Worm (Caenorhabditis elegans): ENCODE measurements around the gene hrg-3.
A peak's percentile ranks its signal among the peaks of the same experiment; 100 is the strongest.

hrg-3 gene

DNA sequence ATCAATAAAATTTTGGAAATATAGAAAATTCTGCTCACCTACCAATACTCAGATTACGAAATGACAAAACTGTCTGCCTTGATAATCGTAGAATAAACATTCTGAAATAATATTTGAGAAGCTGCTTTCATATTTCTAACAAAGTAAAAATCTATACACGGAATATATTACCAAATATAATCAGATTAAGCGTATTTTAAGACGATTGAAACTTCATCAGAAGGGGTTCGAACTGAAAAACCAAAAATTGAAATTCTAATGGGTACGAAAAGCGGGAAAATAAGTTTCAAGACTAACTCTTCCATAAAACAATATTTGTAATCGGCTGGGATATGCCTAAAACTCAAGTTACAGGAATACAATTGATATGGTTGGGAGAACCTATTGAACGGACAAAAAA is 23.1 kb downstream of the hrg-3 start, which contains the start of gene F46B6.4:
TSS of gene F46B6.4 (minus strand) at position 101 of the 400 bp plus-strand sequence.
- TF ChIP-seq zip-4 (GFP tag; optimal IDR thresholded peaks at IDR 0.05) (no peak), dpl-1 (GFP tag; optimal IDR thresholded peaks at IDR 0.05) (no peak), tbx-2 (tag; optimal IDR thresholded peaks at IDR 0.05) (no peak), elt-2 (tag; optimal IDR thresholded peaks at IDR 0.05) (no peak), egl-27 (tag; optimal IDR thresholded peaks at IDR 0.05) (no peak), xbp-1 (tag; optimal IDR thresholded peaks at IDR 0.05) (no peak), lin-39 (tag; optimal IDR thresholded peaks at IDR 0.05) (no peak), snpc-4 (tag; optimal IDR thresholded peaks at IDR 0.05) (no peak)

DNA sequence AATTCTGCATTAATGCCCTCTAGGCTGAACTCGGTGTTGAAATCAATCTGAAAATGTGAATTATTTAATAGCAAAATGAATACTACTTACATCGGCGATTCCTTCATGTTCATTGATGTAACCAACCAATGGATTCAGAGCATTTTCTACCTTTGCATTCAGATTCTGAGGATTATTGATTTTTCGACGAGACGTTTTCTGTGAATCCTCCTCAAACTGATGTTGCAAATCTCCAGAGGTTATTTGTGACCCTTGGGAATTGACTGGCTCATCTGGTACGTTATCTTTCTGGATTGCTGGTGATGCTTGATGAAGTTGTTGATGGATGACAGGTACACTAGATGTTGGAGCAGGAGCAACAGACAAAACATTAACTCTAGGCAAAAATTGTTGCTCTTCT is 25.8 kb downstream of the hrg-3 start:
- TF ChIP-seq nhr-76 (tag; optimal IDR thresholded peaks at IDR 0.05) (no peak), lin-13 (GFP tag; optimal IDR thresholded peaks at IDR 0.05) (no peak), sox-4 (tag; optimal IDR thresholded peaks at IDR 0.05) (no peak), mdl-1 (tag; optimal IDR thresholded peaks at IDR 0.05) (no peak), ceh-88 (GFP tag; IDR thresholded peaks at IDR 0.05) (no peak), F16B12.6 (tag; optimal IDR thresholded peaks at IDR 0.05) (no peak), blmp-1 (tag; optimal IDR thresholded peaks at IDR 0.05) (no peak), unc-130 (tag; optimal IDR thresholded peaks at IDR 0.05) (no peak), lin-39 (tag; optimal IDR thresholded peaks at IDR 0.05) (no peak)

DNA sequence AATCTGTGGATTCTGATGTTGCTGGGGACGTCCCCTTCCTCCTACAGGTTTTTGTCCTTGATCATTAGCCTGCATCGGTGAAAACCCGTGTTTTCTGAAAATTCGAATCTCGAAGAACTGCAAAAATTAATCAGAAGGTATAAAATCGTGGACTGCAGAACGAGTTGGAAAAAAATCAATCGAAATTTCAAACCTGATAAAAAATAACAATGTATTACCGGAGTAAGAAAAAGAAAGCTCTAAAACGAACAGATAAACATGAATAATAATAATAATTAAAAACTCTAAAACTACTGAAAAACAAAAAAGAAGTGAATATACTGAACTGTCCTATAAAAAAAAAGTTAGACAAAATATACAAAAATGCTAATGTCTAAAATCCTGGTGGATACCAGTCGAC is 26.7 kb downstream of the hrg-3 start, which contains the start of gene F46B6.5:
TSS of gene F46B6.5 (minus strand) at position 101 of the 400 bp plus-strand sequence.
- TF ChIP-seq ces-1 (GFP tag; optimal IDR thresholded peaks at IDR 0.05): no peak
- TF ChIP-seq ceh-90 (tag; optimal IDR thresholded peaks at IDR 0.05): no peak
- TF ChIP-seq sox-4 (tag; optimal IDR thresholded peaks at IDR 0.05): no peak
- no peak for TF ChIP-seq isw-1 (GFP tag; IDR thresholded peaks at IDR 0.05)
- no peak for TF ChIP-seq ztf-4 (tag; optimal IDR thresholded peaks at IDR 0.05)
- no peak for TF ChIP-seq C04F5.9 (tag; optimal IDR thresholded peaks at IDR 0.05)
- TF ChIP-seq unc-86 (tag; optimal IDR thresholded peaks at IDR 0.05): no peak
- TF ChIP-seq nhr-12 (tag; optimal IDR thresholded peaks at IDR 0.05): no peak
- TF ChIP-seq ztf-11 (tag; optimal IDR thresholded peaks at IDR 0.05): no peak
- TF ChIP-seq nhr-20 (tag; optimal IDR thresholded peaks at IDR 0.05): no peak
- no peak for TF ChIP-seq ceh-82 (tag; optimal IDR thresholded peaks at IDR 0.05)
- no peak for TF ChIP-seq nhr-84 (tag; optimal IDR thresholded peaks at IDR 0.05)
- TF ChIP-seq ets-5 (GFP tag; IDR thresholded peaks at IDR 0.05): no peak
- no peak for TF ChIP-seq pag-3 (tag; optimal IDR thresholded peaks at IDR 0.05; ENCODE audit: borderline replicate concordance, insufficient read depth)
- TF ChIP-seq swsn-7 (tag; optimal IDR thresholded peaks at IDR 0.05): no peak
- TF ChIP-seq tlp-1 (tag; optimal IDR thresholded peaks at IDR 0.05): no peak

DNA sequence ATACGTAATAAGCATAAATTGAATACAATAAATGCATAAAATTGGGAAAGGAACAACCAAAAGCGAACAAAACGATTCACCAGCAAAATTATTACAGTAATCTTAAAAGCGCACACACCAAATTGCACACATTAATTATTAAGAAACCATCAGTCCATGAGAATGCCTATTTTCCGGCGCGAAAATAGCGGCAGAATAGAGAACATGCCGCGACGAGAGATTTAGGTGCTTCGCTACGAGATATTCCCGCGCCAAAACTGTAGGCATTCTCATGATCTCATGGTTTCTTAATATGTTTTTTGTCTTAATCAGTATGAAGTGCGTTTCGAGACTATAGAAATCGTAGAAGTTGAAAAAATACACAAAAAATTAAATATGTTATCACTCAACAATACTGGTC is 27.9 kb downstream of the hrg-3 start:
- TF ChIP-seq rnt-1 (tag; optimal IDR thresholded peaks at IDR 0.05) (no peak), lin-13 (GFP tag; optimal IDR thresholded peaks at IDR 0.05) (no peak), hlh-4 (tag; optimal IDR thresholded peaks at IDR 0.05) (no peak), C34B4.2 (tag; optimal IDR thresholded peaks at IDR 0.05) (no peak)

DNA sequence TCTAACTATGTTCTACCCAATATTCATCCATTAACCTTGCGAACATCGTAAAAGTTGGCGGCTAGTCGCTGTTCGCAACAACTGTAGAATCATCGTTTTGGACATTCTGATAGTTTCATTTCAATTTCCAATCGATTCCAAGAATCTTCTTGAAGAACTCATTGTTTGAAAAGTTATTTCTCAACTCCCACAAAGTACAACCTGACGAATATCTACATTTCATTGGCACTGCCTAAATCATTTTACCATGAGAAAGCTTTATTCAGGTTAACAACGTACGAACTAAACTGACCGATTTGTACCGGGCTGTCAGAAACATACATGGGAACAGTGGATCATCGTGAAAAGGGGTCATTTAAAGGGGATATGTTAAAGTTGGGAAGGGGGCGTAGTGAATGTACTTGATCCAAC is 30.5 kb downstream of the hrg-3 start, which contains the start of gene F46B6.6:
TSS of gene F46B6.6 (minus strand) at position 148 of the 411 bp plus-strand sequence.
- TF ChIP-seq zip-4 (GFP tag; optimal IDR thresholded peaks at IDR 0.05): no peak
- TF ChIP-seq nhr-85 (tag): peak; percentile 39
- TF ChIP-seq elt-2 (tag; optimal IDR thresholded peaks at IDR 0.05): peak; percentile 1
- TF ChIP-seq nhr-47 (tag; optimal IDR thresholded peaks at IDR 0.05): peak; percentile 15
- peak; percentile 70 for TF ChIP-seq ama-1 (optimal IDR thresholded peaks at IDR 0.05)
- peak in 1 of 2 experiments; percentile 1 for TF ChIP-seq efl-1 (optimal IDR thresholded peaks at IDR 0.05)
- TF ChIP-seq efl-1 (GFP tag; optimal IDR thresholded peaks at IDR 0.05 in 1 of 2): peak in 1 of 2 experiments; percentile 88
- TF ChIP-seq lin-13 (GFP tag; optimal IDR thresholded peaks at IDR 0.05): no peak
- TF ChIP-seq vab-15 (tag; optimal IDR thresholded peaks at IDR 0.05): no peak
- TF ChIP-seq ztf-11 (tag; optimal IDR thresholded peaks at IDR 0.05): peak in 1 of 2 experiments; percentile 5
- TF ChIP-seq nhr-19 (GFP tag; conservative IDR thresholded peaks at IDR 0.05): no peak
- no peak for TF ChIP-seq snpc-4 (tag; optimal IDR thresholded peaks at IDR 0.05)
- no peak for TF ChIP-seq lin-15B (tag; optimal IDR thresholded peaks at IDR 0.05)
- no peak for TF ChIP-seq fkh-4 (tag; optimal IDR thresholded peaks at IDR 0.05; ENCODE audit: borderline replicate concordance)
- TF ChIP-seq nhr-90 (tag; optimal IDR thresholded peaks at IDR 0.05; ENCODE audit: poor library complexity): peak; percentile 7

All from whole organism, L1 larva.